Worm (Caenorhabditis elegans): ENCODE results near the gene C07E3.9.

C07E3.9 gene

DNA sequence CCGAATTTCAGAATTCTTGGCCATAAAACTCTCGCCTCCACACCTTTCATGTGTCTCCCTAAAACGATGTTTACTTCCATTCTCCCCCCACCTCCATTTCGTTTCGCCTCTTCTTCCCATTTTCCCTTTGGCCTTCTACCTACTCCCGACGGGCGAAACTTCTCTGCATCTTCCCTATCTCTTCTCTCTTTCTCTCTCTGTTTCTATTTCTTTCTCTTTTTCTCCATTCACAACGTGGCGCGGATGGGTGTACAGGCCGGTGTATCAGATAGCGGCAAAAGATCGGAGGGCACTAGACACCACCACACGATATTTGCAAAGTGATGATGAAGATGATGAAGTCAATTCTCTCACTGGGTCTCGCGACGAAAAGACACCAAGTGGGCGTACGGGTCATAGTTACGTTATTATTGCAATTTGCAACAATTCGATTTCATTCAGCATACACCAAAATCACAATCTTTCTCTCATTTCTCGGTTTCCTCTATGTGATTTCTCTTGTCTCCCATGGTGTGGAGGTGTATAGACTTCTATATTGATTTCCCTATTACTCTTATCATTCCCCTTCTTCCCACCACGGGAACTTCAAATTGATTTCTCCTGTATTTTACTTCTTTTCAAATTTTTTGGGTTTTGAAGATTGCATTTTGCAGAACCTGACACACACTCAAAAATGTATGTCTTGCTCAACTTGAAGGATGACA, 34.3 kb downstream of the C07E3.9 start, which contains the start of gene ztf-27 (continued):
- TF ChIP-seq rbr-2 (tag; optimal IDR thresholded peaks at IDR 0.05) = peak; percentile 15
- 0 out of 2 replicates have a peak, but pooled peaks have one; percentile 4 for TF ChIP-seq egl-43 (GFP tag; IDR thresholded peaks at IDR 0.05)
- no peak for TF ChIP-seq aha-1 (tag)
- TF ChIP-seq ceh-20 (GFP tag; IDR thresholded peaks at IDR 0.05) = no peak
- no peak for TF ChIP-seq nhr-237 (tag; optimal IDR thresholded peaks at IDR 0.05)
- no peak for TF ChIP-seq attf-4 (tag; optimal IDR thresholded peaks at IDR 0.05)
- no peak for TF ChIP-seq ceh-82 (tag; optimal IDR thresholded peaks at IDR 0.05)
- TF ChIP-seq fos-1 (tag; optimal IDR thresholded peaks at IDR 0.05) = no peak
- no peak for TF ChIP-seq T26A8.4 (GFP tag; IDR thresholded peaks at IDR 0.05)
- no peak for TF ChIP-seq madf-9 (GFP tag; conservative IDR thresholded peaks at IDR 0.05)
- no peak for TF ChIP-seq nhr-10 (tag; optimal IDR thresholded peaks at IDR 0.05)
- TF ChIP-seq hmg-1.1 (GFP tag; IDR thresholded peaks at IDR 0.05) = no peak
- TF ChIP-seq dmd-8 (GFP tag; IDR thresholded peaks at IDR 0.05) = no peak
- TF ChIP-seq nhr-102 (tag; optimal IDR thresholded peaks at IDR 0.05) = peak; percentile 11
- no peak for TF ChIP-seq lin-1 (GFP tag; IDR thresholded peaks at IDR 0.05)
- TF ChIP-seq lin-39 (tag; optimal IDR thresholded peaks at IDR 0.05) = no peak
- TF ChIP-seq nhr-111 (GFP tag; optimal IDR thresholded peaks at IDR 0.05) = no peak
- TF ChIP-seq mes-2 (tag; optimal IDR thresholded peaks at IDR 0.05; ENCODE audit: poor library complexity, severe bottlenecking) = peak; percentile 39
- TF ChIP-seq T20F7.1 (GFP tag; optimal IDR thresholded peaks at IDR 0.05) = no peak
- TF ChIP-seq dve-1 (tag; optimal IDR thresholded peaks at IDR 0.05; ENCODE audit: insufficient read depth) = peak; percentile 55
- TF ChIP-seq dmd-6 (GFP tag; IDR thresholded peaks at IDR 0.05) = 0 out of 2 replicates have a peak, but pooled peaks have one; percentile 6
- peak; percentile 2 for TF ChIP-seq pqm-1 (tag; optimal IDR thresholded peaks at IDR 0.05)
- TF ChIP-seq ztf-7 (tag; optimal IDR thresholded peaks at IDR 0.05) = no peak
- TF ChIP-seq duxl-1 (tag; optimal IDR thresholded peaks at IDR 0.05; ENCODE audit: poor library complexity) = no peak
- no peak for TF ChIP-seq jun-1 (tag; optimal IDR thresholded peaks at IDR 0.05)
- TF ChIP-seq mdl-1 (tag; optimal IDR thresholded peaks at IDR 0.05) = no peak
- TF ChIP-seq pha-4 (GFP tag; IDR thresholded peaks at IDR 0.05) = no peak
- no peak for TF ChIP-seq pha-4 (tag; optimal IDR thresholded peaks at IDR 0.05)
- no peak for TF ChIP-seq gei-8 (GFP tag; optimal IDR thresholded peaks at IDR 0.05)
- TF ChIP-seq mep-1 (tag; optimal IDR thresholded peaks at IDR 0.05) = peak; percentile 56

DNA sequence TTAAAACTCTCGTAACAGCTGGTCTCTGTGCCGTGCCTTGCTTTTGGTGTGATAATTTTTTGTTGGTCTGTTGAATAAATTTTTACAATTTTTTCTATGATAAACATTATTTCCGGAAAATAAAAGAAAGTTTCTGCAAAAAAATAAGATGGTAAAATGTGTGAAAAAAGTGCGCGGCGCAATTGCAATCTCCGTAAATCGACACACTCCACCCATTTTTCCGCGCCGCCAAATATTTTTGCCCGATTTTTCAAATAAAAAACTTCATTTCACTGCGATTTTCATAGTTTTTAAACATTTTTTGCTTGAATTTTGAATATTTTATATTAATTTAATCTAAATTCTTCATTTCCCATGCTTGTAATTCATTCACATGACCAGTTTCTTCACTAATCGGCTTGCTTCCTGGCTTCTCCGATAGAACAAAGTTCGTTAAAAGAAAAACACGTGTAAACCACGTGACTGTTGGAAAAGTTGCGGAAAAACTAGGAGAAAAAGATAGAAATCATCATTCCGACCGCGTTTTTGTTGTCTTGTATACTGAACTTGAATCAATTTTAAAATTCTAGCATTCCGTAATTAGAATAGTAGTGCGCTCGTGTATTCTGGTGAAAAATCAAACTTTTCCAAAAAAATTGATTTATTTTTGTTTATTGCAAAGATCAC, 37.6 kb downstream of the C07E3.9 start:
- peak; percentile 53; the same call in 1 of the 2 replicates for TF ChIP-seq arid-1 (GFP tag; conservative IDR thresholded peaks at IDR 0.05)
- no peak for TF ChIP-seq ztf-11 (tag; optimal IDR thresholded peaks at IDR 0.05)
- TF ChIP-seq ZK546.5 (tag; optimal IDR thresholded peaks at IDR 0.05) = peak in 1 of 2 experiments; percentile 14
- no peak for TF ChIP-seq F10B5.3 (tag; optimal IDR thresholded peaks at IDR 0.05)
- no peak for TF ChIP-seq spr-3 (GFP tag; optimal IDR thresholded peaks at IDR 0.05)
- TF ChIP-seq mdl-1 (tag; optimal IDR thresholded peaks at IDR 0.05) = peak in 1 of 2 experiments; percentile 48
- TF ChIP-seq T26A8.4 (GFP tag; IDR thresholded peaks at IDR 0.05) = no peak
- 0 out of 2 replicates have a peak, but pooled peaks have one; percentile 24 for TF ChIP-seq dmd-6 (GFP tag; IDR thresholded peaks at IDR 0.05)
- no peak for TF ChIP-seq skn-1 (tag; optimal IDR thresholded peaks at IDR 0.05)
- TF ChIP-seq mxl-3 (GFP tag; optimal IDR thresholded peaks at IDR 0.05) = peak; percentile 13
- TF ChIP-seq dve-1 (tag; optimal IDR thresholded peaks at IDR 0.05; ENCODE audit: insufficient read depth) = peak; percentile 87
- TF ChIP-seq dpl-1 (GFP tag; optimal IDR thresholded peaks at IDR 0.05) = peak; percentile 74
- TF ChIP-seq lin-13 (GFP tag; optimal IDR thresholded peaks at IDR 0.05) = no peak
- TF ChIP-seq ZK337.2 (GFP tag; IDR thresholded peaks at IDR 0.05) = no peak
- TF ChIP-seq lin-29 (GFP tag; IDR thresholded peaks at IDR 0.05) = no peak
- TF ChIP-seq aly-2 (tag; optimal IDR thresholded peaks at IDR 0.05) = no peak
- TF ChIP-seq nhr-42 (GFP tag; IDR thresholded peaks at IDR 0.05) = no peak
- TF ChIP-seq zfp-2 (tag; optimal IDR thresholded peaks at IDR 0.05) = no peak
- no peak for TF ChIP-seq lin-15B (tag; optimal IDR thresholded peaks at IDR 0.05)
- no peak for TF ChIP-seq mdt-29 (GFP tag; IDR thresholded peaks at IDR 0.05)
- peak; percentile 21 for TF ChIP-seq zip-2 (tag; optimal IDR thresholded peaks at IDR 0.05)
- no peak for TF ChIP-seq lir-3 (tag; optimal IDR thresholded peaks at IDR 0.05)
- no peak for TF ChIP-seq jun-1 (tag; optimal IDR thresholded peaks at IDR 0.05)
- peak in 1 of 2 experiments; percentile 27 for TF ChIP-seq daf-16 (GFP tag; optimal IDR thresholded peaks at IDR 0.05)
- peak; percentile 70 for TF ChIP-seq daf-16 (tag; optimal IDR thresholded peaks at IDR 0.05)
